Worm (Caenorhabditis elegans): ENCODE results near the gene C05B5.12.

ce11 chrIII:9985542-9985941 is 1.6 kb upstream of the C05B5.12 start:
- TF ChIP-seq nhr-11 (tag; optimal IDR thresholded peaks at IDR 0.05) = no peak
- no peak for TF ChIP-seq fos-1 (tag; optimal IDR thresholded peaks at IDR 0.05)
- no peak for TF ChIP-seq ceh-16 (tag; optimal IDR thresholded peaks at IDR 0.05)
- TF ChIP-seq unc-62 (GFP tag; optimal IDR thresholded peaks at IDR 0.05) = no peak
- TF ChIP-seq ZK546.5 (tag; optimal IDR thresholded peaks at IDR 0.05) = no peak
- no peak for TF ChIP-seq ztf-11 (tag; optimal IDR thresholded peaks at IDR 0.05)
- TF ChIP-seq nhr-21 (tag; optimal IDR thresholded peaks at IDR 0.05) = no peak
- no peak for TF ChIP-seq lin-13 (GFP tag; optimal IDR thresholded peaks at IDR 0.05)
- TF ChIP-seq mdl-1 (tag; optimal IDR thresholded peaks at IDR 0.05) = no peak
- no peak for TF ChIP-seq alr-1 (tag; optimal IDR thresholded peaks at IDR 0.05)
- no peak for TF ChIP-seq nhr-237 (tag; optimal IDR thresholded peaks at IDR 0.05)
